Fruit fly (Drosophila melanogaster) whole organism, embryonic: ENCODE results near the gene Sbf.

Experiments used
- Aef1 ChIP-seq: fragments of 200-800 bp; sonication (Bioruptor generic); IDR thresholded peaks from 3 replicates; pipeline ENCODE4 v1.3.6; 2022; ENCODE audit warnings: missing biosample characterization, missing genetic modification characterization
- Atf6 ChIP-seq: fragments of 200-800 bp; sonication (Bioruptor generic); IDR thresholded peaks from 2 replicates; pipeline ENCODE4 v1.3.6; 2022; ENCODE audit warnings: missing biosample characterization, missing genetic modification characterization
- Blimp-1 ChIP-seq: fragments of 200-800 bp; sonication (Bioruptor generic); optimal IDR thresholded peaks from 3 replicates; lab custom pipeline; 2018; ENCODE audit warnings: missing biosample characterization, missing genetic modification characterization, mild to moderate bottlenecking, moderate library complexity, missing genetic modification reagents
- CG10147 ChIP-seq: fragments of 200-800 bp; sonication (Bioruptor generic); optimal IDR thresholded peaks from 2 replicates; lab custom pipeline; 2019; ENCODE audit warnings: missing biosample characterization, mild to moderate bottlenecking, missing genetic modification characterization, moderate library complexity
- CG11398 ChIP-seq: fragments of 200-800 bp; sonication (Bioruptor generic); optimal IDR thresholded peaks from 2 replicates; lab custom pipeline; 2016; ENCODE audit warnings: missing biosample characterization, missing genetic modification characterization
- CG12236 ChIP-seq: fragments of 200-800 bp; sonication (Bioruptor generic); optimal IDR thresholded peaks from 2 replicates; lab custom pipeline; 2016; ENCODE audit warnings: missing biosample characterization, missing genetic modification characterization
- CG14441 ChIP-seq: fragments of 200-800 bp; sonication (Bioruptor generic); IDR thresholded peaks from 2 replicates; pipeline ENCODE4 v1.3.6; 2022; ENCODE audit warnings: missing biosample characterization, missing genetic modification characterization
- CG15514 ChIP-seq: fragments of 200-800 bp; sonication (Bioruptor generic); optimal IDR thresholded peaks from 3 replicates; lab custom pipeline; 2017; ENCODE audit warnings: missing biosample characterization, missing genetic modification characterization, mild to moderate bottlenecking, moderate library complexity, missing genetic modification reagents
- CG17359 ChIP-seq: fragments of 200-800 bp; sonication (Bioruptor generic); optimal IDR thresholded peaks from 3 replicates; lab custom pipeline; 2018; ENCODE audit warnings: missing biosample characterization, mild to moderate bottlenecking, missing genetic modification characterization, moderate library complexity
- CG17385 ChIP-seq: fragments of 200-800 bp; sonication (Bioruptor generic); optimal IDR thresholded peaks from 3 replicates; lab custom pipeline; 2018; ENCODE audit warnings: missing biosample characterization, mild to moderate bottlenecking, missing genetic modification characterization
- CG17568 ChIP-seq: fragments of 200-800 bp; sonication (Bioruptor generic); optimal IDR thresholded peaks from 2 replicates; lab custom pipeline; 2018; ENCODE audit warnings: missing biosample characterization, mild to moderate bottlenecking, missing genetic modification characterization, moderate library complexity
- CG30431 ChIP-seq: fragments of 200-800 bp; sonication (Bioruptor generic); optimal IDR thresholded peaks from 2 replicates; lab custom pipeline; 2017; ENCODE audit warnings: missing biosample characterization, missing genetic modification characterization
- CG31388 ChIP-seq: fragments of 200-800 bp; sonication (Bioruptor generic); optimal IDR thresholded peaks from 2 replicates; lab custom pipeline; 2016; ENCODE audit warnings: missing biosample characterization, missing genetic modification characterization
- CG33213 ChIP-seq: fragments of 200-800 bp; sonication (Bioruptor generic); optimal IDR thresholded peaks from 3 replicates; lab custom pipeline; 2016; ENCODE audit warnings: missing biosample characterization, missing genetic modification characterization
- CG34422 ChIP-seq: fragments of 200-800 bp; sonication (Bioruptor generic); IDR thresholded peaks from 3 replicates; pipeline ENCODE4 v1.3.6; 2022; ENCODE audit warnings: missing biosample characterization, missing genetic modification characterization
- CG4854 ChIP-seq: fragments of 200-800 bp; sonication (Bioruptor generic); optimal IDR thresholded peaks from 2 replicates; lab custom pipeline; 2016; ENCODE audit warnings: missing biosample characterization, missing genetic modification characterization, inconsistent platforms
- CG7271 ChIP-seq: fragments of 200-800 bp; sonication (Bioruptor generic); optimal IDR thresholded peaks from 2 replicates; lab custom pipeline; 2018; ENCODE audit warnings: missing biosample characterization, mild to moderate bottlenecking, missing genetic modification characterization, moderate library complexity
- CG7745 ChIP-seq: fragments of 200-800 bp; sonication (Bioruptor generic); optimal IDR thresholded peaks from 2 replicates; lab custom pipeline; 2018; ENCODE audit warnings: missing biosample characterization, mild to moderate bottlenecking, missing genetic modification characterization, moderate library complexity
- CG7963 ChIP-seq: fragments of 200-800 bp; sonication (Bioruptor generic); IDR thresholded peaks from 3 replicates; pipeline ENCODE4 v1.3.6; 2022; ENCODE audit warnings: missing biosample characterization, missing genetic modification characterization; ENCODE audit not compliant: partially characterized antibody
- CG9437 ChIP-seq: fragments of 200-800 bp; sonication (Bioruptor generic); optimal IDR thresholded peaks from 2 replicates; lab custom pipeline; 2018; ENCODE audit warnings: missing biosample characterization, mild to moderate bottlenecking, missing genetic modification characterization
- CG9727 ChIP-seq: fragments of 200-800 bp; sonication (Bioruptor generic); optimal IDR thresholded peaks from 3 replicates; lab custom pipeline; 2017; ENCODE audit warnings: missing biosample characterization, mild to moderate bottlenecking, missing genetic modification characterization
- Dfd ChIP-seq, 2 experiments: fragments of >200 bp; optimal IDR thresholded peaks; 2 replicates each; lab custom pipeline; 2017; ENCODE audit warnings: missing biosample characterization in 2 of 2, missing genetic modification characterization in 2 of 2
- Elba2 ChIP-seq: fragments of 200-800 bp; sonication (Bioruptor generic); optimal IDR thresholded peaks from 3 replicates; lab custom pipeline; 2016; ENCODE audit warnings: missing biosample characterization, missing genetic modification characterization
- HLH3B ChIP-seq: fragments of 200-800 bp; sonication (Bioruptor generic); IDR thresholded peaks from 2 replicates; pipeline ENCODE4 v1.3.6; 2022; ENCODE audit warnings: missing biosample characterization, missing genetic modification characterization
- Hmr ChIP-seq: fragments of 200-800 bp; sonication (Bioruptor generic); optimal IDR thresholded peaks from 3 replicates; lab custom pipeline; 2017; ENCODE audit warnings: mild to moderate bottlenecking, missing biosample characterization, missing genetic modification reagents, missing genetic modification characterization
- az2 ChIP-seq: fragments of 200-800 bp; sonication (Bioruptor generic); optimal IDR thresholded peaks from 3 replicates; lab custom pipeline; 2016; ENCODE audit warnings: missing biosample characterization, missing genetic modification characterization
- cato ChIP-seq: fragments of 200-800 bp; sonication (Bioruptor generic); optimal IDR thresholded peaks from 2 replicates; lab custom pipeline; 2016; ENCODE audit warnings: missing biosample characterization, missing genetic modification characterization, borderline replicate concordance
- chinmo ChIP-seq: fragments of 200-800 bp; sonication (Bioruptor generic); IDR thresholded peaks from 4 replicates; pipeline ENCODE4 v1.3.6; 2022; ENCODE audit warnings: missing biosample characterization, missing genetic modification characterization; ENCODE audit not compliant: partially characterized antibody
- ci ChIP-seq: fragments of 200-800 bp; sonication (Bioruptor generic); IDR thresholded peaks from 3 replicates; pipeline ENCODE4 v1.3.6; 2022; ENCODE audit warnings: missing biosample characterization, missing genetic modification characterization
- cwo ChIP-seq: fragments of 200-800 bp; sonication (Bioruptor generic); optimal IDR thresholded peaks from 3 replicates; lab custom pipeline; 2017; ENCODE audit warnings: missing biosample characterization, missing genetic modification characterization, mild to moderate bottlenecking, moderate library complexity, missing genetic modification reagents
- da ChIP-seq: fragments of 200-800 bp; sonication (Bioruptor generic); optimal IDR thresholded peaks from 2 replicates; lab custom pipeline; 2016; ENCODE audit warnings: missing biosample characterization, missing genetic modification characterization
- dmrt99B ChIP-seq: fragments of 200-800 bp; sonication (Bioruptor generic); optimal IDR thresholded peaks from 2 replicates; lab custom pipeline; 2018; ENCODE audit warnings: missing biosample characterization, mild to moderate bottlenecking, missing genetic modification characterization, moderate library complexity
- ewg ChIP-seq: fragments of 200-800 bp; sonication (Bioruptor generic); optimal IDR thresholded peaks from 3 replicates; lab custom pipeline; 2017; ENCODE audit warnings: mild to moderate bottlenecking, missing biosample characterization, missing genetic modification reagents, missing genetic modification characterization
- fu2 ChIP-seq: fragments of 200-800 bp; sonication (Bioruptor generic); optimal IDR thresholded peaks from 2 replicates; lab custom pipeline; 2016; ENCODE audit warnings: missing biosample characterization, missing genetic modification characterization
- gsb-n ChIP-seq: fragments of 200-800 bp; sonication (Bioruptor generic); optimal IDR thresholded peaks from 3 replicates; lab custom pipeline; 2018; ENCODE audit warnings: missing biosample characterization, mild to moderate bottlenecking, missing genetic modification characterization
- kay ChIP-seq: fragments of 200-800 bp; sonication (Bioruptor generic); optimal IDR thresholded peaks from 2 replicates; lab custom pipeline; 2016; ENCODE audit warnings: missing biosample characterization, missing genetic modification characterization
- kni ChIP-seq: fragments of 200-800 bp; sonication (Bioruptor generic); optimal IDR thresholded peaks from 3 replicates; lab custom pipeline; 2017; ENCODE audit warnings: mild to moderate bottlenecking, missing biosample characterization, missing genetic modification reagents, missing genetic modification characterization
- luna ChIP-seq: fragments of 200-800 bp; sonication (Bioruptor generic); optimal IDR thresholded peaks from 2 replicates; lab custom pipeline; 2016; ENCODE audit warnings: missing biosample characterization, missing genetic modification characterization
- mld ChIP-seq: fragments of 200-800 bp; sonication (Bioruptor generic); IDR thresholded peaks from 3 replicates; pipeline ENCODE4 v1.3.6; 2022; ENCODE audit warnings: missing biosample characterization, missing genetic modification characterization; ENCODE audit not compliant: partially characterized antibody
- pum ChIP-seq: fragments of 200-800 bp; sonication (Bioruptor generic); optimal IDR thresholded peaks from 2 replicates; lab custom pipeline; 2016; ENCODE audit warnings: missing biosample characterization, missing genetic modification characterization
- sd ChIP-seq: fragments of 200-800 bp; sonication (Bioruptor generic); optimal IDR thresholded peaks from 3 replicates; lab custom pipeline; 2018; ENCODE audit warnings: missing biosample characterization, mild to moderate bottlenecking, missing genetic modification characterization, moderate library complexity
- seq ChIP-seq: fragments of 200-800 bp; sonication (Bioruptor generic); IDR thresholded peaks from 2 replicates; pipeline ENCODE4 v1.3.6; 2022; ENCODE audit warnings: missing biosample characterization, missing genetic modification characterization
- sim ChIP-seq: fragments of 200-800 bp; sonication (Bioruptor generic); IDR thresholded peaks from 2 replicates; pipeline ENCODE4 v1.3.6; 2022; ENCODE audit warnings: missing biosample characterization, missing genetic modification characterization
- sisA ChIP-seq: fragments of 200-800 bp; sonication (Bioruptor generic); IDR thresholded peaks from 2 replicates; pipeline ENCODE4 v1.3.6; 2022; ENCODE audit warnings: missing biosample characterization, missing genetic modification characterization
- tna ChIP-seq: fragments of 200-800 bp; sonication (Bioruptor generic); IDR thresholded peaks from 2 replicates; pipeline ENCODE4 v1.3.6; 2022; ENCODE audit warnings: missing biosample characterization, missing genetic modification characterization; ENCODE audit not compliant: partially characterized antibody
- tup ChIP-seq: fragments of 200-800 bp; sonication (Bioruptor generic); optimal IDR thresholded peaks from 2 replicates; lab custom pipeline; 2016; ENCODE audit warnings: missing biosample characterization, mild to moderate bottlenecking, missing genetic modification characterization, moderate library complexity
- wdn ChIP-seq: fragments of 200-800 bp; sonication (Bioruptor generic); IDR thresholded peaks from 2 replicates; pipeline ENCODE4 v1.3.6; 2022; ENCODE audit warnings: missing biosample characterization, missing genetic modification characterization
- wor ChIP-seq: fragments of 200-800 bp; sonication (Bioruptor generic); IDR thresholded peaks from 2 replicates; pipeline ENCODE4 v1.3.6; 2022; ENCODE audit warnings: missing biosample characterization, missing genetic modification characterization
- zfh2 ChIP-seq: fragments of 200-800 bp; sonication (Bioruptor generic); optimal IDR thresholded peaks from 2 replicates; lab custom pipeline; 2016; ENCODE audit warnings: missing biosample characterization, missing genetic modification characterization

Gene Sbf

dm6 chr3R:11763494-11764278 lies 33.1 kb downstream of the Sbf start (continued):
- TF ChIP-seq CG30431 (GFP tag; lab: Kevin White, UChicago) (no peak), CG9437 (no peak), Dfd (GFP tag; optimal IDR thresholded peaks at IDR 0.05; lab: Kevin White, UChicago) (no peak), kay (no peak), CG15514 (GFP tag; lab: Kevin White, UChicago) (no peak), CG7963 (GFP tag; lab: Robert Waterston, UW) (no peak), CG9727 (GFP tag; lab: Kevin White, UChicago) (no peak), tup (GFP tag; lab: Kevin White, UChicago) (no peak), CG17359 (tag; lab: Kevin White, UChicago) (no peak), fu2 (no peak), ewg (GFP tag; lab: Kevin White, UChicago) (no peak), sd (peak; percentile 20), mld (GFP tag; lab: Robert Waterston, UW) (no peak), zfh2 (no peak), Blimp-1 (no peak), CG11398 (GFP tag; lab: Kevin White, UChicago) (peak; percentile 54), dmrt99B (no peak), CG12236 (GFP tag; lab: Kevin White, UChicago) (no peak), Hmr (GFP tag; lab: Kevin White, UChicago) (no peak), CG7271 (tag; lab: Kevin White, UChicago) (no peak), wdn (GFP tag; lab: Robert Waterston, UW) (no peak), CG31388 (GFP tag; lab: Kevin White, UChicago) (no peak), cwo (no peak), CG33213 (GFP tag; lab: Kevin White, UChicago) (no peak), ci (GFP tag; lab: Robert Waterston, UW) (no peak), sim (GFP tag; lab: Robert Waterston, UW) (no peak), da (GFP tag; lab: Kevin White, UChicago) (no peak), Elba2 (GFP tag; lab: Kevin White, UChicago) (no peak), HLH3B (GFP tag; lab: Robert Waterston, UW) (no peak), gsb-n (tag; lab: Kevin White, UChicago) (peak; percentile 34), CG7745 (tag; lab: Kevin White, UChicago) (no peak), Atf6 (GFP tag; lab: Robert Waterston, UW) (no peak), CG17568 (GFP tag; lab: Kevin White, UChicago) (no peak), sisA (no peak), CG34422 (no peak), CG14441 (no peak), cato (no peak), pum (no peak), CG4854 (GFP tag; lab: Kevin White, UChicago) (no peak), tna (no peak), CG10147 (GFP tag; lab: Kevin White, UChicago) (no peak), wor (GFP tag; lab: Robert Waterston, UW) (no peak), az2 (GFP tag; lab: Kevin White, UChicago) (no peak), kni (peak; percentile 84), Aef1 (GFP tag; lab: Robert Waterston, UW) (no peak), CG17385 (GFP tag; lab: Kevin White, UChicago) (no peak), luna (GFP tag; lab: Kevin White, UChicago) (no peak), chinmo (GFP tag; lab: Robert Waterston, UW) (no peak), seq (GFP tag; lab: Robert Waterston, UW) (no peak)
- TF ChIP-seq, all 482 proteins: peak for 31
